Fruit fly (Drosophila melanogaster) whole organism, wandering third instar larva: ENCODE results near the gene CG10479.

Experiments
- Abd-B ChIP-seq: fragments of >200 bp; optimal IDR thresholded peaks from 2 replicates; lab custom pipeline; 2017; ENCODE audit warnings: missing biosample characterization, missing genetic modification characterization
- OdsH ChIP-seq: fragments of 200-800 bp; sonication (Bioruptor generic); optimal IDR thresholded peaks from 2 replicates; lab custom pipeline; 2016; ENCODE audit warnings: missing biosample characterization, mild to moderate bottlenecking, missing genetic modification characterization
- Sp1 ChIP-seq: fragments of 200-800 bp; sonication (Bioruptor generic); optimal IDR thresholded peaks from 3 replicates; lab custom pipeline; 2019; ENCODE audit warnings: missing biosample characterization, mild to moderate bottlenecking, missing genetic modification characterization, moderate library complexity
- lola ChIP-seq: fragments of >200 bp; optimal IDR thresholded peaks from 2 replicates; lab custom pipeline; 2017; ENCODE audit warnings: missing biosample characterization, missing genetic modification characterization
- pan ChIP-seq: fragments of >200 bp; optimal IDR thresholded peaks from 2 replicates; lab custom pipeline; 2017
- sv ChIP-seq: fragments of 200-800 bp; sonication (Bioruptor generic); optimal IDR thresholded peaks from 3 replicates; lab custom pipeline; 2016; ENCODE audit warnings: missing biosample characterization, missing genetic modification characterization
- usp ChIP-seq: fragments of >200 bp; optimal IDR thresholded peaks from 2 replicates; lab custom pipeline; 2017; ENCODE audit warnings: missing biosample characterization, missing genetic modification characterization
- woc ChIP-seq: sonication (Bioruptor generic); optimal IDR thresholded peaks from 2 replicates; lab custom pipeline; 2016; ENCODE audit warnings: missing biosample characterization, mild to moderate bottlenecking, missing genetic modification characterization

DNA sequence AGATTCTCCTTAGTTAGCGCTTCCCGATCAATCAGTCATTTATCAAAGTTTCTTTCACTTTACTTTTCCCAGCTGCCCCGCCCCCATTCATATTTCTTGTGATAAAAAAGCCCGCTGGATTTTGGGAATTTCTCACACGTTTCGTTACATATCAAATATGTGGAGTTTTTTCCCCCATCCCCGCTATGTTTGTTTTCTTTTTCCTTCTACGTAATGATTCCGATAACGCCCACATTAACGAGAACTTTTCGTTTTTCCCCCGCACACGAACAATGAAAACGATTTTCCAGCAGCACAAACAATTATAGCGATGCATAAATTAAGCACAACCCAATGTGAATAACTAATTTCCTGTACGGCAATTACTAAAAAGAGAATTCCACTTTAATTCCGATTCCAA lies 4.3 kb upstream of the CG10479 start:
- TF ChIP-seq woc (GFP tag; lab: Kevin White, UChicago) (no peak), lola (no peak), sv (GFP tag; lab: Kevin White, UChicago) (no peak), pan (lab: Kevin White, UChicago) (no peak), Abd-B (GFP tag; lab: Kevin White, UChicago) (no peak), Sp1 (GFP tag; lab: Kevin White, UChicago) (no peak), OdsH (no peak), usp (GFP tag; lab: Kevin White, UChicago) (no peak)
